Worm (Caenorhabditis elegans) whole organism, dauer: Measurements from ENCODE around the gene blos-1.
"Not testable (repeated sequence)": the region's sequence is repeated elsewhere in the genome, so short reads cannot be mapped to it uniquely, and the experiment has no call there.

Experiments
- unc-62 ChIP-seq: sonication (generic microtip); optimal IDR thresholded peaks from 2 replicates; lab custom pipeline; 2017; ENCODE audit warnings: missing biosample characterization, missing genetic modification reagents, missing genetic modification characterization

The blos-1 gene

DNA sequence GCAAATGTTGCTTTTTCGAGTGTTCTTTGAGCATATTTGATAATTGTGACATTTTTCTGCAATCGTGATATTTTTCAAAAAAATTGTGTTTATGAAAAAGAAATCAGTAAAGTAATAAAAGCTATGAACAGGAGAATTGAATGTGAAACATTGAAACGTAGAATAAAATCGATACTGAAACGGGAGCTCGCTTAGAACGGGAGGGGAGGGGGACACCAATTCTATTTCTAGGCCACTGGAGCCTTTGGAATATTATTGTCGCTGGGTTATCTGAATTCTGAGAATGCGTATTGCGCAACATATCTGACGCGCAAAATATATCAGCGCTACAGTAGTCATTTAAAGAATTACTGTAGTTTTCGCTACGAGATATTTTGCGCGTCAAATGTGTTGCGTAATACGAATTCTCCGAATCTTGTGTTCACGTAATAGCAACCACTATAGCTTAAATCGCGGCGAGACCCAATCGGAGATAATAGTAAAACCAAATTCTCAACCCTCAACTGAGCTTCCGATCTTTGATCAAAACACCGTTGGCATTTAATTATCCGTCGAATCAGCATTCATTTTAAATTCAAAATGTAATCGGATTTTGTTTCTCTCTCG is at the start of gene blos-1, which contains the start of gene best-18:
Gene blos-1 (minus strand): TSS at position 58 of the 606 bp plus-strand sequence.
Gene best-18 (plus strand): TSS at position 508 of the 606 bp plus-strand sequence.
- TF ChIP-seq unc-62 (GFP tag; lab: Kevin White, UChicago): no peak

ce11 chrIII:10261256-10261655 is 49.5 kb upstream of the blos-1 start:
- no peak for TF ChIP-seq unc-62 (GFP tag; lab: Kevin White, UChicago)

DNA sequence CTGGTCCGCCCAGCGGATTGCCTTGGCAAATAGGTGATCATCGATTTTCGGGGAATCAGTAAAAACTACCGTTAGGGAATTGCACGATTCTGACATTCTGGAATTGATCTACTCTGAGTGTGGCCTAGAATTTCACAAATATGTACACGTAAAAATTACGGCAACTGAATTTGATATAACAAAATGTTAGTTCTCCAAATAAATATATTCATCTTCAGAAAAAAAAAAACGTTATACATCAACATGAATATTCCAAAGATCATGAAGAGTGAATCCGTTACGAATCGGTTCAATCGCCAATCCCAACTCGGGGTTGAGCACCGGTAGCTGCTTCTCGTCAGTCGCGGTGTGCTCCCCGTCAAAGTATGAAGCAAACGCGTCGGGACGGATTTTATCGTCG is 46.9 kb upstream of the blos-1 start, which contains the start of gene rip-1:
Gene rip-1 (minus strand): TSS at position 101 of the 400 bp plus-strand sequence.
- TF ChIP-seq unc-62 (GFP tag; lab: Kevin White, UChicago): no peak

DNA sequence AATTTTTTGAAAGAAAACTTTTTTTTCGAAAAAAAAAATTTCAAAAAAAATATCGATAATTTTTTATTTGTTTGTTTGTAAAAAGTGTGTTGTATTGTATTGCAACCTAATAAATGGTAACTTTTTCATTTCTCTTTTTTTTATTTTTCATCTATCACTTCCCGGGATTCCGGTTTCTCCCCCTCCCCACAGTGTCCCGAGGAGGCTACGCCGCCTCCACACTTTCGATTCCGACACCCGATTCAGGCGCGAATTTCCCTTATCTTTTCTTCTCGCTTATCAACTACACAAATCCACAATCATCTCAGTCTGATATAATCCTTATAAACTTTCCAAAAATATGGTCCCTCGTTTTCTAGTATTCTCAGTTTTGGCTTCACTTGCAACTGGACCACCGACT is 42.8 kb upstream of the blos-1 start, which contains the start of gene R01H10.4:
Gene R01H10.4 (plus strand): TSS at position 236 of the 400 bp plus-strand sequence.
- TF ChIP-seq unc-62 (GFP tag; lab: Kevin White, UChicago): no peak

- no peak for TF ChIP-seq unc-62 (GFP tag; lab: Kevin White, UChicago)
Measured at ce11 chrIII:10253334-10253733, 41.6 kb upstream of the blos-1 start.

- TF ChIP-seq unc-62 (GFP tag; lab: Kevin White, UChicago): no peak
Measured at ce11 chrIII:10251114-10251513, 39.4 kb upstream of the blos-1 start.

DNA sequence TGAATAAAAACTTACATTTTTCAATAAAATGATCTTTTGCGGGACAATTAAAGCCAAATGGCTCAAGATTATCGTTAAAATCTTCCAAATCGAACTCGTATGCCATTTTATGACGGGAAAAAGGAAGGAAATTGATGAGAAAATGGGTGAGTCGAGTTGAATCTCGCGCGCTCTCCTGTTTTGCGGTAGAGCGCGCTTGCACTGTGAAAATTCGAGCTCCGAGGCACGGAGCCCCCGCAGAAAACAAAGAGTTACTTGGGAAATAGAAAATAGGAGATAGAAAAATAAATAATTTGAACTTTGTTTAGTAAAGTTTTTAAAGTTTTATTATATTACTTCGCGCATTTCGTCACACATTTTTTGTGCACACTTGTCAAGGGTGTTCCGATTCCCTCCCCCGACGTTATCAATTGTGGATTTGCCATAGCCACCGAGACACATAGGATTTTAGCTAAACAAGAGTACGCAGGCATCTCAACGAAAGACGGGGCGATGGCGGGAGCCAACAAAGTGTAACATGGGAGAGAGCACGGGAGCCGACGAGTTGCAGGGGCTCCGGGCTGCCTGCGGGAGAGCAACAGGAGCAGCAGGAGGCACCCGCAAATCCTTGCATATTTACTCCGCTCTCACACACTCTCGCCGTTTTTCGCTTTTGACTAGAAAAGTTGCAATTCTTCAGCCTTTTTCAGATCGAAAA is 36.8 kb upstream of the blos-1 start, which contains the start of the genes div-1 and cor-1:
Gene div-1 (minus strand): TSS at position 119 of the 697 bp plus-strand sequence.
Gene cor-1 (plus strand): TSS at position 671 of the 697 bp plus-strand sequence.
- no peak for TF ChIP-seq unc-62 (GFP tag; lab: Kevin White, UChicago)

DNA sequence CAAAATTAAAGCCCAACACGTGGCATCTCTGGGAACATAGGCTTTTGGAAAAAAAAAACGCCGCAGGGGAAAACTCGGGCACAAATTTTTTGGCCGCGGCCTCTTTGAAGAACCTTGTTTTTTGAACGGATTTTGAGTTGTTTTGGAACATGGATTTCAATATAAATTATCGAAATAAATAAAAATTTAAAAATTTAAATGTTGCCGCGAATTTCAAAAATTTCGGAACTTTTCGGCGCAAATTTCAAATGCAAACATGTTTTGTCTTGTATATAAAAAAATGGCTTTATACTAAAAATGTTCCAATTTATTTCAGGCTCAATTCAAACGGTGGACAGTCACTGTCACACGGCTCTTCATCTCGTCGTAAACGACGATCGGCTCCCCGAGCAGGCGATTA is 32.3 kb upstream of the blos-1 start:
- no peak for TF ChIP-seq unc-62 (GFP tag; lab: Kevin White, UChicago)

- no peak for TF ChIP-seq unc-62 (GFP tag; lab: Kevin White, UChicago)
Measured at ce11 chrIII:10241332-10241829, 29.6 kb upstream of the blos-1 start.

ce11 chrIII:10240073-10240472 is 28.3 kb upstream of the blos-1 start:
- TF ChIP-seq unc-62 (GFP tag; lab: Kevin White, UChicago): no peak

ce11 chrIII:10238448-10239154 is 26.9 kb upstream of the blos-1 start, which contains the start of gene Y70G10A.3:
Gene Y70G10A.3 (plus strand): TSS chrIII:10239104.
- no peak for TF ChIP-seq unc-62 (GFP tag; lab: Kevin White, UChicago)

- TF ChIP-seq unc-62 (GFP tag; lab: Kevin White, UChicago): no peak
Measured at ce11 chrIII:10236291-10236871, 24.6 kb upstream of the blos-1 start.

DNA sequence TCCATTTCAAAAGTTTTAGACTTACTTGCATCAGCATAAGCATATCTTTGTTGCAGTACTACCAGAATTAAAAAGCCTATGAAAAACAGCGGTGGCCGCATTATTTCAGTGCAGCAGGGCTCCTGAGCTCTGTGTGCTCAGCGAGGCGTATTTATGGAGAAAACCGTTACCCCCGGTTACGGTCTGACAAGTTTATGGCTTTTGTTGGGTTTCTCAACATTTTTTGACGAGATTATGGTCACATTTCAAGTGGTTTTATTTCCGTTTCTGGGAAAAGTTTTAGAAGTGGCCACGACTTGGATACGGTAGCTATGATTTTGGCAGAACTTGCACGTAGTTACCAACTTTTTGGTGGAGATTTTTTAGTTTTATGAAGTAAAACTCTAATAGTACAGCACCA is 22.2 kb upstream of the blos-1 start, which contains the start of gene paml-1:
Gene paml-1 (minus strand): TSS at position 101 of the 400 bp plus-strand sequence.
- TF ChIP-seq unc-62 (GFP tag; lab: Kevin White, UChicago): no peak

ce11 chrIII:10231641-10232040 is 19.9 kb upstream of the blos-1 start:
- TF ChIP-seq unc-62 (GFP tag; lab: Kevin White, UChicago): no peak

DNA sequence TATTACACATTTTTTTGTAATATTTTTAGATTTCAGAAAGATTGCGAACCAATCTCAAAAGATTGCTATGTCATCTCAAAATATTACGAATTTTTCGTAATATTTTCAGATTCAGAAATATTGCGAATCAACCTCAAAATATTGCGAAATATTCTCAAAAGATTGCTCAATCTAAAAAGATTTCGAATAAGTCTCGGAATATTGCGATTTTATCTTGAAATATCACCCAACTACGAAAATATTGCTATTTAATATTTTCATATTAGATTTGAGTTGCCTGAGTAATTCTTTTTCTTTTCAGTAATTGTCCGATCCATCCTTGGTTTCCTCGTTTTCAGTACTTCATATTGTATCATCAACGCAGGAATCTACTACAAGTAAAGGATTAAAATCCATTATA is 10.1 kb upstream of the blos-1 start, which contains the start of gene Y70G10A.4:
Gene Y70G10A.4 (plus strand): TSS at position 301 of the 400 bp plus-strand sequence.
- not testable (repeated sequence) for TF ChIP-seq unc-62 (GFP tag; lab: Kevin White, UChicago)
